Fruit fly (Drosophila melanogaster): ENCODE measurements around the gene viaf.

The viaf gene

DNA sequence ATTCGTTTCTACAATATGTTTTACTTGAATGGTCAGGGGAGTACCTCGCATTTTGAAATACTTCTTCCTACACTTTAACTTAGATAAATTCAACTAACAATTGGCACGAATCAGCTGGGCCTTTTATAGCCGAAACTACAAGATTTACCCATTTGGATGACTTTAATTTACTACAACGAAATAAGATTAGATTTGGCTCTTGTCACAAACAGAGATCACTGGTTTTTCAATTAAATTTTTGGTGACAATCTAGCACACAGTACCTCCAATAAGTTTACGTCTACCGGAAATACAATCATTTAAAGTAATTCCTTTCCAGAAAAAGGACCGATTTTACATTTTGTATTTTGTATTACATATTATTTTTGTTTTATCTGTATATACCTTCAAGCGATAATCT, 48.2 kb downstream of the viaf start, which contains the start of gene CG5883:
CG5883 (minus strand) TSS at position 101 of the 400 bp plus-strand sequence.
- no peak for TF ChIP-seq noc (tag; optimal IDR thresholded peaks at IDR 0.05)
